Worm (Caenorhabditis elegans) whole organism, L2 larva: Measurements from ENCODE around the gene F38B2.2.

Experiments
- R02D3.7 ChIP-seq: fragments of 150-350 bp; optimal IDR thresholded peaks from 2 replicates; lab custom pipeline; 2014; ENCODE audit warnings: missing biosample characterization, missing genetic modification characterization
- ZK546.5 ChIP-seq: sonication (generic microtip); optimal IDR thresholded peaks from 2 replicates; lab custom pipeline; 2017; ENCODE audit warnings: missing biosample characterization, missing genetic modification characterization
- alr-1 ChIP-seq: fragments of 150-350 bp; optimal IDR thresholded peaks from 2 replicates; lab custom pipeline; 2014; ENCODE audit warnings: missing biosample characterization, missing genetic modification characterization
- aly-2 ChIP-seq: fragments of 150-350 bp; optimal IDR thresholded peaks from 2 replicates; lab custom pipeline; 2014; ENCODE audit warnings: missing biosample characterization, missing genetic modification characterization
- elt-3 ChIP-seq: sonication (generic microtip); optimal IDR thresholded peaks from 2 replicates; lab custom pipeline; 2017; ENCODE audit warnings: missing biosample characterization, missing genetic modification characterization
- lsy-2 ChIP-seq, 2 experiments: fragments of 150-350 bp in 1 of 2; sonication (generic microtip) in 1 of 2; optimal IDR thresholded peaks; 2 replicates each; lab custom pipeline; 2014 to 2017; ENCODE audit warnings: missing biosample characterization in 2 of 2, missing genetic modification characterization in 2 of 2
- nhr-21 ChIP-seq: fragments of 150-350 bp; optimal IDR thresholded peaks from 2 replicates; lab custom pipeline; 2014; ENCODE audit warnings: missing biosample characterization, missing genetic modification characterization
- nhr-23 ChIP-seq: fragments of 150-350 bp; optimal IDR thresholded peaks from 2 replicates; lab custom pipeline; 2014; ENCODE audit warnings: missing biosample characterization, missing genetic modification reagents, missing genetic modification characterization
- nhr-237 ChIP-seq: fragments of 150-350 bp; optimal IDR thresholded peaks from 2 replicates; lab custom pipeline; 2014; ENCODE audit warnings: missing biosample characterization, missing genetic modification characterization
- skn-1 ChIP-seq: sonication (generic microtip); optimal IDR thresholded peaks from 2 replicates; lab custom pipeline; 2017; ENCODE audit warnings: missing biosample characterization, missing genetic modification characterization
- ztf-4 ChIP-seq: fragments of 150-350 bp; optimal IDR thresholded peaks from 2 replicates; lab custom pipeline; 2014; ENCODE audit warnings: missing biosample characterization, missing genetic modification characterization

The F38B2.2 gene

ce11 chrX:11240585-11241115, 38.5 kb downstream of the F38B2.2 start, which contains the start of gene C34F6.10:
Gene C34F6.10 (minus strand): TSS chrX:11240635.
- no peak for TF ChIP-seq R02D3.7 (tag; lab: Kevin White, UChicago)
- TF ChIP-seq aly-2 = no peak
- no peak for TF ChIP-seq nhr-237 (tag; lab: Kevin White, UChicago)
- no peak for TF ChIP-seq elt-3 (tag; lab: Kevin White, UChicago)
- TF ChIP-seq nhr-23 (tag; lab: Kevin White, UChicago) = no peak
- no peak for TF ChIP-seq lsy-2 (tag; optimal IDR thresholded peaks at IDR 0.05; lab: Kevin White, UChicago)
- no peak for TF ChIP-seq ztf-4 (tag; lab: Kevin White, UChicago)
- no peak for TF ChIP-seq alr-1 (tag; lab: Kevin White, UChicago)
- no peak for TF ChIP-seq ZK546.5 (tag; lab: Kevin White, UChicago)
- no peak for TF ChIP-seq nhr-21 (tag; lab: Kevin White, UChicago)
- no peak for TF ChIP-seq skn-1 (tag; lab: Kevin White, UChicago)
